Fruit fly (Drosophila melanogaster) whole organism, embryonic: ENCODE measurements around the gene Arpc1.

Source experiments
- Adf1 ChIP-seq: fragments of 200-800 bp; sonication (Bioruptor generic); IDR thresholded peaks from 2 replicates; pipeline ENCODE4 v1.3.6; 2022; ENCODE audit warnings: missing biosample characterization, missing genetic modification characterization
- Asciz ChIP-seq: fragments of 200-800 bp; sonication (Bioruptor generic); optimal IDR thresholded peaks from 2 replicates; lab custom pipeline; 2017; ENCODE audit warnings: missing biosample characterization, mild to moderate bottlenecking, missing genetic modification characterization, missing genetic modification reagents
- C15 ChIP-seq: fragments of 200-800 bp; sonication (Bioruptor generic); IDR thresholded peaks from 3 replicates; pipeline ENCODE4 v1.3.6; 2022; ENCODE audit warnings: missing biosample characterization, missing genetic modification characterization
- CG10209 ChIP-seq: fragments of 200-800 bp; sonication (Bioruptor generic); optimal IDR thresholded peaks from 3 replicates; lab custom pipeline; 2017; ENCODE audit warnings: missing biosample characterization, mild to moderate bottlenecking, missing genetic modification characterization, missing genetic modification reagents
- CG10654 ChIP-seq: fragments of 200-800 bp; sonication (Bioruptor generic); optimal IDR thresholded peaks from 2 replicates; lab custom pipeline; 2016; ENCODE audit warnings: missing biosample characterization, missing genetic modification characterization
- CG10959 ChIP-seq: fragments of 200-800 bp; sonication (Bioruptor generic); IDR thresholded peaks from 2 replicates; pipeline ENCODE4 v1.3.6; 2022; ENCODE audit warnings: missing biosample characterization, missing genetic modification characterization
- CG11696 ChIP-seq: fragments of 200-800 bp; sonication (Bioruptor generic); IDR thresholded peaks from 2 replicates; pipeline ENCODE4 v1.3.6; 2022; ENCODE audit warnings: missing biosample characterization, missing genetic modification characterization
- CG12071 ChIP-seq: fragments of 200-800 bp; sonication (Bioruptor generic); optimal IDR thresholded peaks from 3 replicates; lab custom pipeline; 2018; ENCODE audit warnings: missing biosample characterization, mild to moderate bottlenecking, missing genetic modification characterization
- CG12219 ChIP-seq: fragments of 200-800 bp; sonication (Bioruptor generic); optimal IDR thresholded peaks from 3 replicates; lab custom pipeline; 2018; ENCODE audit warnings: missing biosample characterization, mild to moderate bottlenecking, missing genetic modification characterization
- CG12236 ChIP-seq: fragments of 200-800 bp; sonication (Bioruptor generic); optimal IDR thresholded peaks from 2 replicates; lab custom pipeline; 2016; ENCODE audit warnings: missing biosample characterization, missing genetic modification characterization
- CG16813 ChIP-seq: fragments of 200-800 bp; sonication (Bioruptor generic); IDR thresholded peaks from 3 replicates; pipeline ENCODE4 v1.3.6; 2022; ENCODE audit warnings: missing biosample characterization, missing genetic modification characterization; ENCODE audit not compliant: partially characterized antibody
- CG16863 ChIP-seq: fragments of 200-800 bp; sonication (Bioruptor generic); optimal IDR thresholded peaks from 3 replicates; lab custom pipeline; 2016; ENCODE audit warnings: missing biosample characterization, missing genetic modification characterization
- CG2129 ChIP-seq: fragments of 200-800 bp; sonication (Bioruptor generic); IDR thresholded peaks from 2 replicates; pipeline ENCODE4 v1.3.6; 2022; ENCODE audit warnings: missing biosample characterization, missing genetic modification characterization; ENCODE audit not compliant: partially characterized antibody
- CG33557 ChIP-seq: fragments of 200-800 bp; sonication (Bioruptor generic); optimal IDR thresholded peaks from 2 replicates; lab custom pipeline; 2019; ENCODE audit warnings: missing biosample characterization, mild to moderate bottlenecking, missing genetic modification characterization, moderate library complexity
- CG3995 ChIP-seq: fragments of 200-800 bp; sonication (Bioruptor generic); optimal IDR thresholded peaks from 3 replicates; lab custom pipeline; 2016; ENCODE audit warnings: missing biosample characterization, missing genetic modification characterization
- CG42726 ChIP-seq: fragments of 200-800 bp; sonication (Bioruptor generic); IDR thresholded peaks from 2 replicates; pipeline ENCODE4 v1.3.6; 2022; ENCODE audit warnings: missing biosample characterization, missing genetic modification characterization; ENCODE audit not compliant: partially characterized antibody
- CG7372 ChIP-seq: fragments of 200-800 bp; sonication (Bioruptor generic); IDR thresholded peaks from 2 replicates; pipeline ENCODE4 v1.3.6; 2022; ENCODE audit warnings: missing biosample characterization, missing genetic modification characterization
- CG8281 ChIP-seq: fragments of 200-800 bp; sonication (Bioruptor generic); optimal IDR thresholded peaks from 2 replicates; lab custom pipeline; 2018; ENCODE audit warnings: missing biosample characterization, mild to moderate bottlenecking, missing genetic modification characterization, moderate library complexity
- CG8359 ChIP-seq: fragments of 200-800 bp; sonication (Bioruptor generic); optimal IDR thresholded peaks from 2 replicates; lab custom pipeline; 2017; ENCODE audit warnings: missing biosample characterization, mild to moderate bottlenecking, missing genetic modification characterization, borderline replicate concordance
- CG9727 ChIP-seq: fragments of 200-800 bp; sonication (Bioruptor generic); optimal IDR thresholded peaks from 3 replicates; lab custom pipeline; 2017; ENCODE audit warnings: missing biosample characterization, mild to moderate bottlenecking, missing genetic modification characterization
- CG9817 ChIP-seq: fragments of 200-800 bp; sonication (Bioruptor generic); optimal IDR thresholded peaks from 2 replicates; lab custom pipeline; 2018; ENCODE audit warnings: missing biosample characterization, mild to moderate bottlenecking, missing genetic modification characterization, moderate library complexity
- CoRest ChIP-seq: fragments of 200-800 bp; sonication (Bioruptor generic); optimal IDR thresholded peaks from 3 replicates; lab custom pipeline; 2018; ENCODE audit warnings: missing biosample characterization, mild to moderate bottlenecking, missing genetic modification characterization, moderate library complexity
- Dbx ChIP-seq: fragments of 200-800 bp; sonication (Bioruptor generic); IDR thresholded peaks from 3 replicates; pipeline ENCODE4 v1.3.6; 2022; ENCODE audit warnings: missing biosample characterization, missing genetic modification characterization
- Dip2 ChIP-seq: fragments of 200-800 bp; sonication (Bioruptor generic); IDR thresholded peaks from 2 replicates; pipeline ENCODE4 v1.3.6; 2022; ENCODE audit warnings: missing biosample characterization, missing genetic modification characterization
- E2f1 ChIP-seq: fragments of 200-800 bp; sonication (Bioruptor generic); IDR thresholded peaks from 2 replicates; pipeline ENCODE4 v1.3.6; 2022; ENCODE audit warnings: missing biosample characterization, missing genetic modification characterization
- GATAe ChIP-seq: fragments of 200-800 bp; sonication (Bioruptor generic); conservative IDR thresholded peaks from 2 replicates; pipeline ENCODE4 v1.3.6; 2022; ENCODE audit warnings: missing biosample characterization, missing genetic modification characterization
- Mad ChIP-seq: fragments of 200-800 bp; sonication (Bioruptor generic); optimal IDR thresholded peaks from 2 replicates; lab custom pipeline; 2016; ENCODE audit warnings: missing biosample characterization, missing genetic modification characterization
- Neu2 ChIP-seq: fragments of 200-800 bp; sonication (Bioruptor generic); optimal IDR thresholded peaks from 3 replicates; lab custom pipeline; 2016; ENCODE audit warnings: missing biosample characterization, missing genetic modification characterization, borderline replicate concordance
- Rfx ChIP-seq: fragments of 200-800 bp; sonication (Bioruptor generic); IDR thresholded peaks from 2 replicates; pipeline ENCODE4 v1.3.6; 2022; ENCODE audit warnings: missing biosample characterization, missing genetic modification characterization
- Six4 ChIP-seq: fragments of 200-800 bp; sonication (Bioruptor generic); optimal IDR thresholded peaks from 2 replicates; lab custom pipeline; 2016; ENCODE audit warnings: missing biosample characterization, missing genetic modification characterization
- TFAM ChIP-seq: fragments of 200-800 bp; sonication (Bioruptor generic); optimal IDR thresholded peaks from 2 replicates; lab custom pipeline; 2017; ENCODE audit warnings: missing biosample characterization, missing genetic modification characterization, inconsistent platforms
- Tbp ChIP-seq: fragments of >200 bp; optimal IDR thresholded peaks from 2 replicates; lab custom pipeline; 2018; ENCODE audit warnings: missing biosample characterization, missing genetic modification characterization
- ac ChIP-seq: fragments of 200-800 bp; sonication (Bioruptor generic); optimal IDR thresholded peaks from 3 replicates; lab custom pipeline; 2017; ENCODE audit warnings: missing biosample characterization, mild to moderate bottlenecking, missing genetic modification characterization
- bowl ChIP-seq: fragments of 200-800 bp; sonication (Bioruptor generic); IDR thresholded peaks from 2 replicates; pipeline ENCODE4 v1.3.6; 2022; ENCODE audit warnings: missing biosample characterization, missing genetic modification characterization
- br ChIP-seq: fragments of >200 bp; optimal IDR thresholded peaks from 2 replicates; lab custom pipeline; 2017
- dpn ChIP-seq, 2 experiments: fragments of 200-800 bp; sonication (Bioruptor generic); optimal IDR thresholded peaks; 3 replicates each; lab custom pipeline; 2016; ENCODE audit warnings: missing biosample characterization in 2 of 2, missing genetic modification characterization in 2 of 2
- emc ChIP-seq: fragments of 200-800 bp; sonication (Bioruptor generic); optimal IDR thresholded peaks from 2 replicates; lab custom pipeline; 2016; ENCODE audit warnings: missing biosample characterization, missing genetic modification characterization
- fd64A ChIP-seq: fragments of 200-800 bp; sonication (Bioruptor generic); optimal IDR thresholded peaks from 3 replicates; lab custom pipeline; 2018; ENCODE audit warnings: missing biosample characterization, mild to moderate bottlenecking, missing genetic modification characterization
- gfzf ChIP-seq: fragments of 200-800 bp; sonication (Bioruptor generic); optimal IDR thresholded peaks from 2 replicates; lab custom pipeline; 2016; ENCODE audit warnings: missing biosample characterization, mild to moderate bottlenecking, missing genetic modification characterization, moderate library complexity
- hth ChIP-seq: fragments of >200 bp; optimal IDR thresholded peaks from 2 replicates; lab custom pipeline; 2017; ENCODE audit warnings: inconsistent platforms
- maf-S ChIP-seq: fragments of 200-800 bp; sonication (Bioruptor generic); optimal IDR thresholded peaks from 2 replicates; lab custom pipeline; 2016; ENCODE audit warnings: missing biosample characterization, missing genetic modification characterization
- nom ChIP-seq: fragments of 200-800 bp; sonication (Bioruptor generic); optimal IDR thresholded peaks from 2 replicates; lab custom pipeline; 2017; ENCODE audit warnings: missing biosample characterization, missing genetic modification characterization, mild to moderate bottlenecking, moderate library complexity, missing genetic modification reagents
- otp ChIP-seq: fragments of 200-800 bp; sonication (Bioruptor generic); IDR thresholded peaks from 3 replicates; pipeline ENCODE4, ENCODE4 v1.3.6; 2022; ENCODE audit warnings: missing biosample characterization, missing genetic modification characterization
- prd ChIP-seq, 3 experiments: fragments of >200 bp in 2 of 3; fragments of 200-800 bp in 1 of 3; sonication (Bioruptor generic) in 1 of 3; optimal IDR thresholded peaks in 2 of 3; IDR thresholded peaks in 1 of 3; 2 replicates in 2 of 3; 3 replicates in 1 of 3; pipeline versions ENCODE4 v1.3.6 to Lab custom; 2017 to 2022; ENCODE audit warnings: missing biosample characterization in 1 of 3, missing genetic modification characterization in 1 of 3
- row ChIP-seq: fragments of 200-800 bp; sonication (Bioruptor generic); IDR thresholded peaks from 3 replicates; pipeline ENCODE4 v1.3.6; 2022; ENCODE audit warnings: missing biosample characterization, missing genetic modification characterization
- run ChIP-seq: fragments of 200-800 bp; sonication (Bioruptor generic); optimal IDR thresholded peaks from 3 replicates; lab custom pipeline; 2018; ENCODE audit warnings: missing biosample characterization, mild to moderate bottlenecking, missing genetic modification characterization
- vnd ChIP-seq: fragments of 200-800 bp; sonication (Bioruptor generic); IDR thresholded peaks from 3 replicates; pipeline ENCODE4 v1.3.6; 2022; ENCODE audit warnings: missing biosample characterization, missing genetic modification characterization; ENCODE audit not compliant: partially characterized antibody
- vvl ChIP-seq: fragments of 200-800 bp; sonication (Bioruptor generic); IDR thresholded peaks from 2 replicates; pipeline ENCODE4 v1.3.6; 2022; ENCODE audit warnings: missing biosample characterization, missing genetic modification characterization
- wdn ChIP-seq: fragments of 200-800 bp; sonication (Bioruptor generic); IDR thresholded peaks from 2 replicates; pipeline ENCODE4 v1.3.6; 2022; ENCODE audit warnings: missing biosample characterization, missing genetic modification characterization

Arpc1 gene

DNA sequence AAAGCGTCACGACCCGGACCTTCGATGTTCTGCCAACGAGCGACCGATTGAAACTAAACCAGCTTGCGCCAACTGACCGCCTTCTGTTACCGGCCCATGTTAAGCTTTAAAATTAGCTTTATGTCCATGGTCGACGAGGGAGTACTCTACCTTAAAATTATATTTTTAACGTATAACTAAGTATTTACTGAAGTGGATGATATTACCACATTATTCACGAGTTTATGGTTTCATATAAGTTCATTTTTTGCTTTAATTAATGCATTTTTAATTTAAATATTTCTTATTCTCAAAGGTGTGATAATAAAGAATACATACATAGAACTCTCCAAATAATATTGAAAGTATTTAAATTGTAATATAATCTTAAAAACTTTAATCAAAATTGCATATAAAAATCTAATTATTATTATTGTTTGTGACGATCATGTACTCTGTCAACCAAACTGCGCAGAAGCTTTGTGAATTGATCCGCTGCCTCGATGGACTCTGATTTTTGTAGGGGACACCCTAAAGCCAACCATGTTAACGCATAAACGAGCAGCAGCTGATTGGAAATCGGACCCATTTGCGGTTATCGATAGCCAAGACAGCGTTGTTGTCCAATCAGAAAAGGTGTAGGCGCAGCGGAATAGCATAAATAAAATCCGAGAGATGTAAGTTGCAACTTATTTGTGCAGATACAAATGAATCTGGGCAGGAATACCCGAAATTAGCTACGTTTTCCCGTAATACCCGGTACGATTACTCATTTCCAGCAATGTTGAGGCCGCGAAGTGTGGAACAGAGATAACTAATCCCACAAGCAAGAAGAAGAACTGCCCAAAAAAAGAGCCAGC lies 49.2 kb downstream of the Arpc1 start, which contains the start of the genes CG9008 and p38b (continued):
- peak; percentile 72 for TF ChIP-seq Dbx (GFP tag; lab: Robert Waterston, UW)
- no peak for TF ChIP-seq prd (optimal IDR thresholded peaks at IDR 0.05; lab: Kevin White, UChicago)
- peak; percentile 73 for TF ChIP-seq prd (GFP tag; IDR thresholded peaks at IDR 0.05; lab: Robert Waterston, UW)
- TF ChIP-seq wdn, result 0 out of 2 replicates have a peak, but pooled peaks have one; percentile 13
- no peak for TF ChIP-seq CG2129
- TF ChIP-seq Six4 (GFP tag; lab: Kevin White, UChicago), result peak; percentile 71
- TF ChIP-seq vnd (GFP tag; lab: Robert Waterston, UW), result no peak
- TF ChIP-seq CG16813 (GFP tag; lab: Robert Waterston, UW), result peak; percentile 25; the same call in 1 of the 3 replicates
- TF ChIP-seq C15 (GFP tag; lab: Robert Waterston, UW), result no peak
- peak; percentile 59 for TF ChIP-seq vvl (GFP tag; lab: Robert Waterston, UW)
- no peak; the same call in 1 of the 2 replicates for TF ChIP-seq CG7372 (GFP tag; lab: Robert Waterston, UW)
- peak; percentile 88 for TF ChIP-seq CG10209
- no peak for TF ChIP-seq CG12236 (GFP tag; lab: Kevin White, UChicago)
- peak; percentile 42 for TF ChIP-seq CG16863 (GFP tag; lab: Kevin White, UChicago)
- TF ChIP-seq CG3995 (GFP tag; lab: Kevin White, UChicago), result no peak
- no peak for TF ChIP-seq ac
- TF ChIP-seq CG10959, result no peak
- TF ChIP-seq bowl, result no peak
- TF ChIP-seq nom (GFP tag; lab: Kevin White, UChicago), result peak; percentile 59
- TF ChIP-seq CG33557, result peak; percentile 62
- TF ChIP-seq fd64A (GFP tag; lab: Kevin White, UChicago), result no peak
- peak; percentile 68 for TF ChIP-seq Rfx (GFP tag; lab: Robert Waterston, UW)
- TF ChIP-seq Mad (GFP tag; lab: Kevin White, UChicago), result no peak
- TF ChIP-seq Neu2, result no peak
- peak; percentile 71 for TF ChIP-seq CG9817
- TF ChIP-seq dpn (GFP tag; optimal IDR thresholded peaks at IDR 0.05; lab: Kevin White, UChicago), result peak; percentile 30 to 83
- TF ChIP-seq emc (GFP tag; lab: Kevin White, UChicago), result no peak
- TF ChIP-seq Dip2, result no peak
- TF ChIP-seq Adf1 (GFP tag; lab: Robert Waterston, UW), result peak; percentile 23; the same call in 1 of the 2 replicates
- TF ChIP-seq otp, result 0 out of 3 replicates have a peak, but pooled peaks have one; percentile 43
- TF ChIP-seq row (GFP tag; lab: Robert Waterston, UW), result peak; percentile 93
- peak; percentile 60 for TF ChIP-seq E2f1 (GFP tag; lab: Robert Waterston, UW)
- peak; percentile 40 for TF ChIP-seq CG12219 (GFP tag; lab: Kevin White, UChicago)
- TF ChIP-seq gfzf (GFP tag; lab: Kevin White, UChicago), result peak; percentile 58
- no peak for TF ChIP-seq Tbp
- TF ChIP-seq CG9727 (GFP tag; lab: Kevin White, UChicago), result peak; percentile 89
- TF ChIP-seq CoRest (tag; lab: Kevin White, UChicago), result peak; percentile 95
- peak; percentile 73 for TF ChIP-seq Asciz (GFP tag; lab: Kevin White, UChicago)
- no peak for TF ChIP-seq maf-S (GFP tag; lab: Kevin White, UChicago)
- TF ChIP-seq hth (lab: Kevin White, UChicago), result no peak
- peak; percentile 54 for TF ChIP-seq CG8281 (tag; lab: Kevin White, UChicago)
- no peak for TF ChIP-seq br (lab: Kevin White, UChicago)
- TF ChIP-seq TFAM (GFP tag; lab: Kevin White, UChicago), result no peak
- TF ChIP-seq CG8359, result peak; percentile 42
- TF ChIP-seq CG11696, result no peak
- no peak for TF ChIP-seq CG12071 (GFP tag; lab: Kevin White, UChicago)
- 0 out of 2 replicates have a peak, but pooled peaks have one; percentile 50 for TF ChIP-seq CG42726
- peak; percentile 58 for TF ChIP-seq run (tag; lab: Kevin White, UChicago)
- TF ChIP-seq CG10654, result peak; percentile 46
- TF ChIP-seq GATAe (GFP tag; lab: Robert Waterston, UW), result no peak
